Worm (Caenorhabditis elegans) whole organism, L1 larva: Measurements from ENCODE around the gene dsl-7.
A peak's percentile ranks its signal among the peaks of the same experiment; 100 is the strongest.

Source experiments
- C04F5.9 ChIP-seq: sonication (generic microtip); optimal IDR thresholded peaks from 2 replicates; lab custom pipeline; 2016; ENCODE audit warnings: missing genetic modification characterization, missing compliant biosample characterization
- F16B12.6 ChIP-seq: fragments of 150-350 bp; optimal IDR thresholded peaks from 2 replicates; lab custom pipeline; 2014; ENCODE audit warnings: missing biosample characterization, missing genetic modification characterization
- aha-1 ChIP-seq: fragments of 150-350 bp; optimal IDR thresholded peaks from 2 replicates; lab custom pipeline; 2014; ENCODE audit warnings: missing biosample characterization, missing genetic modification characterization
- aly-2 ChIP-seq: fragments of 150-350 bp; optimal IDR thresholded peaks from 2 replicates; lab custom pipeline; 2014; ENCODE audit warnings: missing biosample characterization, missing genetic modification characterization
- blmp-1 ChIP-seq: fragments of 150-350 bp; optimal IDR thresholded peaks from 2 replicates; lab custom pipeline; 2014; ENCODE audit warnings: missing biosample characterization, missing genetic modification characterization
- ceh-63 ChIP-seq: fragments of 200-800 bp; sonication (Bioruptor generic); optimal IDR thresholded peaks from 2 replicates; lab custom pipeline; 2018; ENCODE audit warnings: mild to moderate bottlenecking, missing genetic modification characterization, missing compliant biosample characterization
- ceh-8 ChIP-seq: fragments of 200-800 bp; sonication (Bioruptor generic); optimal IDR thresholded peaks from 2 replicates; lab custom pipeline; 2018; ENCODE audit warnings: mild to moderate bottlenecking, missing genetic modification characterization, moderate library complexity, missing compliant biosample characterization
- ceh-88 ChIP-seq: fragments of 200-800 bp; sonication (Bioruptor generic); IDR thresholded peaks from 2 replicates; pipeline ENCODE4 v1.3.6; 2022; ENCODE audit warnings: missing genetic modification characterization, missing compliant biosample characterization
- ceh-90 ChIP-seq: sonication (generic microtip); optimal IDR thresholded peaks from 2 replicates; lab custom pipeline; 2016; ENCODE audit warnings: missing genetic modification characterization, missing compliant biosample characterization
- dsc-1 ChIP-seq: sonication (generic microtip); optimal IDR thresholded peaks from 2 replicates; lab custom pipeline; 2016; ENCODE audit warnings: mild to moderate bottlenecking, missing genetic modification characterization, missing compliant biosample characterization
- efl-1 ChIP-seq, 4 experiments: fragments of 150-350 bp; optimal IDR thresholded peaks in 3 of 4; peaks in 1 of 4; 1 replicate in 1 of 4; 2 replicates in 3 of 4; lab custom pipeline; 2014; ENCODE audit warnings: missing biosample characterization in 2 of 4, missing genetic modification characterization in 2 of 4, missing genetic modification reagents in 2 of 4
- efl-3 ChIP-seq: fragments of 200-800 bp; sonication (Bioruptor generic); optimal IDR thresholded peaks from 2 replicates; lab custom pipeline; 2018; ENCODE audit warnings: mild to moderate bottlenecking, missing genetic modification characterization, missing compliant biosample characterization
- egl-13 ChIP-seq: sonication (generic microtip); optimal IDR thresholded peaks from 2 replicates; lab custom pipeline; 2016; ENCODE audit warnings: missing genotype, missing genetic modification reagents, missing genetic modification characterization, missing compliant biosample characterization
- egl-27 ChIP-seq, 2 experiments: fragments of 150-350 bp in 1 of 2; sonication (generic microtip); optimal IDR thresholded peaks; 3 replicates each; lab custom pipeline; 2017 to 2018; ENCODE audit warnings: missing biosample characterization in 2 of 2, missing genetic modification characterization in 2 of 2, missing genetic modification reagents in 2 of 2
- elt-3 ChIP-seq, 6 experiments: fragments of 150-350 bp in 1 of 6; sonication (generic microtip); optimal IDR thresholded peaks; 2 replicates each; lab custom pipeline; 2017 to 2018; ENCODE audit warnings: missing biosample characterization in 6 of 6, missing genetic modification characterization in 6 of 6, inconsistent platforms in 1 of 6
- fkh-10 ChIP-seq: sonication (generic microtip); optimal IDR thresholded peaks from 2 replicates; lab custom pipeline; 2017; ENCODE audit warnings: missing biosample characterization, missing genetic modification reagents, missing genetic modification characterization
- fkh-8 ChIP-seq: sonication (generic microtip); optimal IDR thresholded peaks from 2 replicates; lab custom pipeline; 2016; ENCODE audit warnings: mild to moderate bottlenecking, missing genetic modification characterization, missing compliant biosample characterization
- irx-1 ChIP-seq: sonication (generic microtip); optimal IDR thresholded peaks from 2 replicates; lab custom pipeline; 2016; ENCODE audit warnings: missing genetic modification characterization, missing compliant biosample characterization
- isw-1 ChIP-seq: fragments of 200-800 bp; sonication (Bioruptor generic); IDR thresholded peaks from 2 replicates; pipeline ENCODE4 v1.3.6; 2022; ENCODE audit warnings: missing genetic modification characterization, missing compliant biosample characterization
- jun-1 ChIP-seq: fragments of 150-350 bp; optimal IDR thresholded peaks from 2 replicates; lab custom pipeline; 2014; ENCODE audit warnings: missing biosample characterization, missing genetic modification reagents, missing genetic modification characterization
- lin-14 ChIP-seq: fragments of 200-800 bp; sonication (Bioruptor generic); optimal IDR thresholded peaks from 2 replicates; lab custom pipeline; 2018; ENCODE audit warnings: mild to moderate bottlenecking, missing genetic modification characterization, moderate library complexity, missing compliant biosample characterization
- lin-15B ChIP-seq: fragments of 150-350 bp; sonication (generic microtip); optimal IDR thresholded peaks from 3 replicates; lab custom pipeline; 2014; ENCODE audit warnings: missing biosample characterization, missing genetic modification characterization
- lir-3 ChIP-seq: sonication (generic microtip); optimal IDR thresholded peaks from 2 replicates; lab custom pipeline; 2016; ENCODE audit warnings: mild to moderate bottlenecking, missing genetic modification characterization, moderate library complexity, missing compliant biosample characterization; ENCODE audit not compliant: poor library complexity
- mdl-1 ChIP-seq, 2 experiments: fragments of 150-350 bp; optimal IDR thresholded peaks; 2 replicates each; lab custom pipeline; 2014 to 2017; ENCODE audit warnings: missing biosample characterization in 2 of 2, missing genetic modification characterization in 2 of 2, inconsistent platforms in 1 of 2
- mef-2 ChIP-seq: fragments of 150-350 bp; optimal IDR thresholded peaks from 2 replicates; lab custom pipeline; 2014; ENCODE audit warnings: missing biosample characterization, missing genetic modification characterization
- mep-1 ChIP-seq: fragments of 150-350 bp; optimal IDR thresholded peaks from 2 replicates; lab custom pipeline; 2014; ENCODE audit warnings: missing biosample characterization, missing genetic modification characterization
- nhr-12 ChIP-seq: sonication (generic microtip); optimal IDR thresholded peaks from 2 replicates; lab custom pipeline; 2017; ENCODE audit warnings: missing biosample characterization, missing genetic modification characterization
- nhr-19 ChIP-seq: fragments of 200-800 bp; sonication (Bioruptor generic); conservative IDR thresholded peaks from 2 replicates; pipeline ENCODE4 v1.3.6; 2022; ENCODE audit warnings: missing genetic modification characterization, missing compliant biosample characterization
- nhr-237 ChIP-seq: fragments of 150-350 bp; optimal IDR thresholded peaks from 2 replicates; lab custom pipeline; 2014; ENCODE audit warnings: missing biosample characterization, missing genetic modification characterization
- nhr-85 ChIP-seq: sonication (generic microtip); peaks from one replicate; lab custom pipeline; 2016; ENCODE audit warnings: missing genetic modification characterization, inconsistent platforms, missing compliant biosample characterization
- pax-3 ChIP-seq: fragments of 200-800 bp; sonication (Bioruptor generic); optimal IDR thresholded peaks from 2 replicates; lab custom pipeline; 2018; ENCODE audit warnings: mild to moderate bottlenecking, missing genetic modification characterization, moderate library complexity, missing compliant biosample characterization
- pqm-1 ChIP-seq: sonication (generic microtip); optimal IDR thresholded peaks from 3 replicates; lab custom pipeline; 2017; ENCODE audit warnings: missing biosample characterization, missing genetic modification characterization
- snu-23 ChIP-seq: sonication (generic microtip); optimal IDR thresholded peaks from 2 replicates; lab custom pipeline; 2016; ENCODE audit warnings: missing genetic modification characterization, missing compliant biosample characterization
- sox-4 ChIP-seq: sonication (generic microtip); optimal IDR thresholded peaks from 2 replicates; lab custom pipeline; 2016; ENCODE audit warnings: missing genetic modification characterization, missing compliant biosample characterization
- sup-37 ChIP-seq: fragments of 200-800 bp; sonication (Bioruptor generic); optimal IDR thresholded peaks from 2 replicates; lab custom pipeline; 2018; ENCODE audit warnings: mild to moderate bottlenecking, missing genetic modification characterization, missing compliant biosample characterization
- swsn-7 ChIP-seq: sonication (generic microtip); optimal IDR thresholded peaks from 2 replicates; lab custom pipeline; 2016; ENCODE audit warnings: missing genetic modification characterization, missing compliant biosample characterization
- unc-62 ChIP-seq: fragments of 150-350 bp; optimal IDR thresholded peaks from 2 replicates; lab custom pipeline; 2014; ENCODE audit warnings: missing biosample characterization, missing genetic modification reagents, missing genetic modification characterization
- vab-15 ChIP-seq: sonication (generic microtip); optimal IDR thresholded peaks from 2 replicates; lab custom pipeline; 2017; ENCODE audit warnings: missing genotype, mild to moderate bottlenecking, missing genetic modification characterization, missing compliant biosample characterization
- zag-1 ChIP-seq: fragments of 150-350 bp; optimal IDR thresholded peaks from 2 replicates; lab custom pipeline; 2014; ENCODE audit warnings: missing biosample characterization, missing genetic modification characterization

Gene dsl-7

ce11 chrV:12988256-12988655 lies 4.7 kb upstream of the dsl-7 start, which contains the start of gene F15B9.8:
TSS of gene F15B9.8 (plus strand) at chrV:12988556.
- TF ChIP-seq vab-15 (tag; lab: Kevin White, UChicago) (no peak), nhr-85 (tag; lab: Kevin White, UChicago) (peak; percentile 42), aha-1 (tag; lab: Kevin White, UChicago) (no peak)

ce11 chrV:12995269-12995668 lies 2.3 kb downstream of the dsl-7 start, which contains the start of gene far-5:
TSS of gene far-5 (plus strand) at chrV:12995569.
- TF ChIP-seq nhr-19 (GFP tag; lab: Robert Waterston, UW): no peak
- TF ChIP-seq mef-2: no peak
- no peak for TF ChIP-seq efl-1 (optimal IDR thresholded peaks at IDR 0.05; lab: Kevin White, UChicago)
- no peak for TF ChIP-seq efl-1 (GFP tag; optimal IDR thresholded peaks at IDR 0.05 in 1 of 2; lab: Kevin White, UChicago)
- TF ChIP-seq blmp-1 (tag; lab: Kevin White, UChicago): peak; percentile 30
- TF ChIP-seq pax-3: no peak
- TF ChIP-seq elt-3 (tag; optimal IDR thresholded peaks at IDR 0.05; lab: Kevin White, UChicago): peak in 1 of 6 experiments; percentile 29
- no peak for TF ChIP-seq mep-1 (tag; lab: Kevin White, UChicago)
- no peak for TF ChIP-seq aly-2
- TF ChIP-seq nhr-12: no peak
- no peak for TF ChIP-seq irx-1
- no peak for TF ChIP-seq nhr-85 (tag; lab: Kevin White, UChicago)
- TF ChIP-seq snu-23 (GFP tag; lab: Kevin White, UChicago): no peak
- TF ChIP-seq C04F5.9 (tag; lab: Kevin White, UChicago): no peak
- no peak for TF ChIP-seq ceh-90
- TF ChIP-seq egl-13: no peak

- TF ChIP-seq jun-1 (tag; lab: Kevin White, UChicago) (no peak), lir-3 (no peak), ceh-8 (GFP tag; lab: Kevin White, UChicago) (no peak), efl-3 (GFP tag; lab: Kevin White, UChicago) (no peak), sup-37 (GFP tag; lab: Kevin White, UChicago) (no peak), lin-15B (tag; lab: Kevin White, UChicago) (no peak)
These were observed 4.5 kb downstream of the dsl-7 start, which contains the start of gene far-3 for ce11 chrV:12997422-12997821. TSS of gene far-3 (minus strand) at chrV:12997522.

- no peak for TF ChIP-seq nhr-237 (tag; lab: Kevin White, UChicago)
- no peak for TF ChIP-seq dsc-1
- TF ChIP-seq aha-1 (tag; lab: Kevin White, UChicago): no peak
- TF ChIP-seq elt-3 (tag; optimal IDR thresholded peaks at IDR 0.05; lab: Kevin White, UChicago): no peak
- TF ChIP-seq lin-15B (tag; lab: Kevin White, UChicago): no peak
- no peak for TF ChIP-seq zag-1 (tag; lab: Kevin White, UChicago)
- no peak for TF ChIP-seq lin-14
- TF ChIP-seq pqm-1 (tag; lab: Kevin White, UChicago): no peak
- TF ChIP-seq nhr-12: no peak
- no peak for TF ChIP-seq swsn-7
- no peak for TF ChIP-seq egl-27 (tag; optimal IDR thresholded peaks at IDR 0.05; lab: Kevin White, UChicago)
- no peak for TF ChIP-seq irx-1
- TF ChIP-seq unc-62 (GFP tag; lab: Kevin White, UChicago): no peak
- no peak for TF ChIP-seq mdl-1 (tag; optimal IDR thresholded peaks at IDR 0.05; lab: Kevin White, UChicago)
These were observed 6.6 kb downstream of the dsl-7 start, which contains the start of gene far-4 for ce11 chrV:12999559-12999958. TSS of gene far-4 (minus strand) at chrV:12999659.

ce11 chrV:13000068-13000467 lies 7.1 kb downstream of the dsl-7 start:
- TF ChIP-seq F16B12.6 (no peak), sox-4 (tag; lab: Kevin White, UChicago) (no peak), ceh-63 (GFP tag; lab: Kevin White, UChicago) (no peak), C04F5.9 (tag; lab: Kevin White, UChicago) (no peak), ceh-88 (GFP tag; lab: Robert Waterston, UW) (no peak), aha-1 (tag; lab: Kevin White, UChicago) (no peak), fkh-8 (tag; lab: Kevin White, UChicago) (no peak), efl-3 (GFP tag; lab: Kevin White, UChicago) (no peak), isw-1 (GFP tag; lab: Robert Waterston, UW) (no peak), fkh-10 (no peak)
